Worm (Caenorhabditis elegans) whole organism, L4 larva: ENCODE results near the gene pes-4.

Experiments used
- aly-2 ChIP-seq: sonication (generic microtip); optimal IDR thresholded peaks from 2 replicates; lab custom pipeline; 2018; ENCODE audit warnings: missing biosample characterization, missing genetic modification characterization
- ama-1 ChIP-seq: fragments of 150-350 bp; optimal IDR thresholded peaks from 2 replicates; lab custom pipeline; 2014; ENCODE audit warnings: inconsistent platforms, mixed read lengths
- ceh-32 ChIP-seq: sonication (generic microtip); optimal IDR thresholded peaks from 2 replicates; lab custom pipeline; 2016; ENCODE audit warnings: mild to moderate bottlenecking, missing genetic modification characterization, missing compliant biosample characterization; ENCODE audit not compliant: poor library complexity
- dmd-8 ChIP-seq: fragments of 200-800 bp; sonication (Bioruptor generic); IDR thresholded peaks from 2 replicates; pipeline ENCODE4 v1.3.6; 2022; ENCODE audit warnings: missing genetic modification characterization, missing compliant biosample characterization
- mep-1 ChIP-seq: fragments of 150-350 bp; sonication (generic microtip); optimal IDR thresholded peaks from 3 replicates; lab custom pipeline; 2014; ENCODE audit warnings: missing biosample characterization, missing genetic modification characterization
- nhr-10 ChIP-seq: fragments of 150-350 bp; optimal IDR thresholded peaks from 2 replicates; lab custom pipeline; 2014; ENCODE audit warnings: missing biosample characterization, missing genetic modification characterization
- nhr-48 ChIP-seq: sonication (generic microtip); optimal IDR thresholded peaks from 2 replicates; lab custom pipeline; 2016; ENCODE audit warnings: mild to moderate bottlenecking, missing genetic modification characterization, missing compliant biosample characterization
- pha-4 ChIP-seq, 2 experiments: fragments of 150-350 bp in 1 of 2; fragments of 200-800 bp in 1 of 2; sonication (Bioruptor generic) in 1 of 2; IDR thresholded peaks in 1 of 2; optimal IDR thresholded peaks in 1 of 2; 2 replicates each; pipeline versions ENCODE4 v1.3.6 to Lab custom; 2014 to 2022; ENCODE audit warnings: missing genetic modification characterization in 2 of 2, missing genetic modification reagents in 2 of 2, missing biosample characterization in 1 of 2, missing compliant biosample characterization in 1 of 2
- php-3 ChIP-seq: fragments of 200-800 bp; sonication (Bioruptor generic); IDR thresholded peaks from 2 replicates; pipeline ENCODE4 v1.3.6; 2022; ENCODE audit warnings: missing genetic modification reagents, missing genetic modification characterization, missing compliant biosample characterization
- unc-130 ChIP-seq: sonication (generic microtip); optimal IDR thresholded peaks from 2 replicates; lab custom pipeline; 2016; ENCODE audit warnings: missing genetic modification reagents, missing genetic modification characterization, missing compliant biosample characterization
- zag-1 ChIP-seq: fragments of 150-350 bp; optimal IDR thresholded peaks from 2 replicates; lab custom pipeline; 2014; ENCODE audit warnings: missing biosample characterization, missing genetic modification characterization
- zfp-3 ChIP-seq: fragments of 200-800 bp; sonication (Bioruptor generic); conservative IDR thresholded peaks from 2 replicates; pipeline ENCODE4 v1.3.6; 2022; ENCODE audit warnings: missing genetic modification reagents, missing genetic modification characterization, missing compliant biosample characterization
- ztf-7 ChIP-seq: fragments of 150-350 bp; optimal IDR thresholded peaks from 2 replicates; lab custom pipeline; 2014; ENCODE audit warnings: missing biosample characterization, missing genetic modification characterization

DNA sequence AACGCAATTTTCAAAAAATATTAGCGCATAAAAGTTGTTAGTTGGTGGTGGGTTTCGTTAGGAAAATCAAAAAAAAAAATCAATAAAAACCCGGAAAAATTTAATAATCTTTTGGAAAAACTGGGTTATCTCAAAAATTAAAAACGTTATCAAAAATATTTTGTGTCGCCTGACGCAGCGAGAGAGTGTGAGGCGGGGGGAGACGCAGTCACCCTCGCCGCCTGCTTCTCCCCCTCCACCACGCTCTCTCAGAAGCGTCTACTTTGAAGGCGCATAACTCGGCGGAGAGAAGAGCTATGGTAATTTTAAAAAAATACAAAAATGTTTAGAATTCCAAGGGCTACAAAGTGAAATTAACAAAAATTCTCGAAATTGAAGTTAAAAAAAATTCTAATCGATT, 5.0 kb downstream of the pes-4 start:
- no peak for TF ChIP-seq zag-1 (tag; lab: Kevin White, UChicago)
- TF ChIP-seq pha-4 (GFP tag; IDR thresholded peaks at IDR 0.05; lab: Robert Waterston, UW) = no peak
- no peak for TF ChIP-seq pha-4 (tag; optimal IDR thresholded peaks at IDR 0.05; lab: Kevin White, UChicago)
- no peak for TF ChIP-seq ztf-7 (tag; lab: Kevin White, UChicago)
- no peak for TF ChIP-seq aly-2 (tag; lab: Kevin White, UChicago)
- no peak for TF ChIP-seq dmd-8 (GFP tag; lab: Robert Waterston, UW)
- TF ChIP-seq ceh-32 (tag; lab: Kevin White, UChicago) = no peak
- TF ChIP-seq zfp-3 (GFP tag; lab: Robert Waterston, UW) = no peak
- TF ChIP-seq nhr-48 (tag; lab: Kevin White, UChicago) = no peak
- no peak for TF ChIP-seq ama-1 (lab: Kevin White, UChicago)
- TF ChIP-seq unc-130 (GFP tag; lab: Kevin White, UChicago) = no peak
- TF ChIP-seq php-3 (GFP tag; lab: Robert Waterston, UW) = no peak
- TF ChIP-seq mep-1 (tag; lab: Kevin White, UChicago) = no peak
- TF ChIP-seq nhr-10 = no peak
